Worm (Caenorhabditis elegans): ENCODE data around the gene mlc-3.

- TF ChIP-seq alr-1 (tag; optimal IDR thresholded peaks at IDR 0.05) (no peak), crh-2 (tag; optimal IDR thresholded peaks at IDR 0.05) (no peak), nhr-12 (tag; optimal IDR thresholded peaks at IDR 0.05) (no peak)
Observed at ce11 chrIII:5570814-5571443, 6.1 kb downstream of the mlc-3 start.
